Worm (Caenorhabditis elegans) whole organism, young adult: Measurements from ENCODE around the gene sulp-3.

Source experiments
- B0035.1 ChIP-seq: sonication (generic microtip); optimal IDR thresholded peaks from 2 replicates; lab custom pipeline; 2016; ENCODE audit warnings: missing genetic modification characterization, mild to moderate bottlenecking, missing compliant biosample characterization, missing genotype, missing genetic modification reagents
- aptf-2 ChIP-seq: fragments of 200-800 bp; sonication (Bioruptor generic); conservative IDR thresholded peaks from 2 replicates; pipeline ENCODE4 v1.3.6; 2022; ENCODE audit warnings: missing genetic modification reagents, missing genetic modification characterization, missing compliant biosample characterization
- attf-3 ChIP-seq: fragments of 200-800 bp; sonication (Bioruptor generic); conservative IDR thresholded peaks from 2 replicates; pipeline ENCODE4 v1.3.6; 2022; ENCODE audit warnings: missing genetic modification reagents, missing genetic modification characterization, missing compliant biosample characterization
- ceh-58 ChIP-seq: fragments of 200-800 bp; sonication (Bioruptor generic); IDR thresholded peaks from 2 replicates; pipeline ENCODE4 v1.3.6; 2022; ENCODE audit warnings: missing genetic modification characterization, missing compliant biosample characterization
- ets-4 ChIP-seq: fragments of 200-800 bp; sonication (Bioruptor generic); optimal IDR thresholded peaks from 2 replicates; lab custom pipeline; 2018; ENCODE audit warnings: mild to moderate bottlenecking, missing genetic modification characterization, missing compliant biosample characterization
- lin-35 ChIP-seq, 3 experiments: fragments of 150-350 bp in 2 of 3; sonication (generic microtip) in 1 of 3; optimal IDR thresholded peaks; 2 replicates each; lab custom pipeline; 2014 to 2018; ENCODE audit warnings: missing biosample characterization in 3 of 3, missing genetic modification characterization in 3 of 3, missing genetic modification reagents in 3 of 3
- lsl-1 ChIP-seq: fragments of 200-800 bp; sonication (Bioruptor generic); optimal IDR thresholded peaks from 2 replicates; lab custom pipeline; 2018; ENCODE audit warnings: mild to moderate bottlenecking, missing genetic modification characterization, moderate library complexity, missing compliant biosample characterization
- mel-28 ChIP-seq: sonication (generic microtip); optimal IDR thresholded peaks from 2 replicates; lab custom pipeline; 2016; ENCODE audit warnings: borderline replicate concordance, mild to moderate bottlenecking, missing genetic modification characterization, missing compliant biosample characterization
- nfyb-1 ChIP-seq: fragments of 200-800 bp; sonication (Bioruptor generic); IDR thresholded peaks from 2 replicates; pipeline ENCODE4 v1.3.6; 2022; ENCODE audit warnings: missing genetic modification reagents, missing genetic modification characterization, missing compliant biosample characterization
- snpc-1.3 ChIP-seq: sonication (generic microtip); optimal IDR thresholded peaks from 2 replicates; lab custom pipeline; 2017; ENCODE audit warnings: missing genetic modification characterization, mild to moderate bottlenecking, missing compliant biosample characterization, antibody characterized with exemption, moderate library complexity, missing genotype, missing genetic modification reagents; ENCODE audit not compliant: insufficient read depth
- ztf-18 ChIP-seq: sonication (generic microtip); optimal IDR thresholded peaks from 2 replicates; lab custom pipeline; 2016; ENCODE audit warnings: missing genotype, mild to moderate bottlenecking, missing genetic modification characterization, missing compliant biosample characterization

ce11 chrX:8362379-8362778 is 45.8 kb downstream of the sulp-3 start:
- no peak for TF ChIP-seq mel-28 (tag; lab: Kevin White, UChicago)
- no peak for TF ChIP-seq aptf-2 (GFP tag; lab: Robert Waterston, UW)
- no peak for TF ChIP-seq ets-4 (GFP tag; lab: Kevin White, UChicago)
- no peak for TF ChIP-seq ceh-58 (GFP tag; lab: Robert Waterston, UW)
- no peak for TF ChIP-seq nfyb-1 (GFP tag; lab: Robert Waterston, UW)
- TF ChIP-seq lsl-1 (GFP tag; lab: Kevin White, UChicago): no peak
- no peak for TF ChIP-seq attf-3 (GFP tag; lab: Robert Waterston, UW)
- TF ChIP-seq snpc-1.3 (tag; lab: Kevin White, UChicago): no peak
- no peak for TF ChIP-seq lin-35 (GFP tag; optimal IDR thresholded peaks at IDR 0.05; lab: Kevin White, UChicago)
- TF ChIP-seq B0035.1 (tag; lab: Kevin White, UChicago): no peak
- no peak for TF ChIP-seq ztf-18 (tag; lab: Kevin White, UChicago)
